Worm (Caenorhabditis elegans) whole organism, L2 larva: Measurements from ENCODE around the gene cutl-23.
A peak's percentile ranks its signal among the peaks of the same experiment; 100 is the strongest.

Experiments used
- C34F6.9 ChIP-seq: fragments of 150-350 bp; optimal IDR thresholded peaks from 2 replicates; lab custom pipeline; 2014; ENCODE audit warnings: missing biosample characterization, missing genetic modification characterization
- R02D3.7 ChIP-seq: fragments of 150-350 bp; optimal IDR thresholded peaks from 2 replicates; lab custom pipeline; 2014; ENCODE audit warnings: missing biosample characterization, missing genetic modification characterization
- Y55F3AM.14 ChIP-seq: fragments of 200-800 bp; sonication (Bioruptor generic); optimal IDR thresholded peaks from 2 replicates; lab custom pipeline; 2018; ENCODE audit warnings: mild to moderate bottlenecking, missing genetic modification characterization, missing compliant biosample characterization
- ZK546.5 ChIP-seq: sonication (generic microtip); optimal IDR thresholded peaks from 2 replicates; lab custom pipeline; 2017; ENCODE audit warnings: missing biosample characterization, missing genetic modification characterization
- alr-1 ChIP-seq: fragments of 150-350 bp; optimal IDR thresholded peaks from 2 replicates; lab custom pipeline; 2014; ENCODE audit warnings: missing biosample characterization, missing genetic modification characterization
- aly-2 ChIP-seq: fragments of 150-350 bp; optimal IDR thresholded peaks from 2 replicates; lab custom pipeline; 2014; ENCODE audit warnings: missing biosample characterization, missing genetic modification characterization
- ama-1 ChIP-seq: fragments of 150-350 bp; optimal IDR thresholded peaks from 2 replicates; lab custom pipeline; 2018; ENCODE audit warnings: inconsistent platforms
- blmp-1 ChIP-seq: sonication (generic microtip); optimal IDR thresholded peaks from 2 replicates; lab custom pipeline; 2017; ENCODE audit warnings: missing genetic modification characterization, mild to moderate bottlenecking, missing compliant biosample characterization, antibody characterized with exemption, moderate library complexity; ENCODE audit not compliant: insufficient read depth
- ceh-16 ChIP-seq: fragments of 150-350 bp; optimal IDR thresholded peaks from 2 replicates; lab custom pipeline; 2014; ENCODE audit warnings: missing biosample characterization, missing genetic modification characterization
- ceh-82 ChIP-seq: fragments of 150-350 bp; optimal IDR thresholded peaks from 2 replicates; lab custom pipeline; 2014; ENCODE audit warnings: missing biosample characterization, missing genetic modification characterization
- crh-2 ChIP-seq: sonication (generic microtip); optimal IDR thresholded peaks from 2 replicates; lab custom pipeline; 2017; ENCODE audit warnings: missing biosample characterization, missing genetic modification characterization
- dmd-4 ChIP-seq: sonication (generic microtip); optimal IDR thresholded peaks from 2 replicates; lab custom pipeline; 2017; ENCODE audit warnings: missing biosample characterization, missing genetic modification characterization
- egl-27 ChIP-seq: sonication (generic microtip); optimal IDR thresholded peaks from 3 replicates; lab custom pipeline; 2017; ENCODE audit warnings: missing biosample characterization, missing genetic modification reagents, missing genetic modification characterization
- fos-1 ChIP-seq: fragments of 150-350 bp; optimal IDR thresholded peaks from 2 replicates; lab custom pipeline; 2014; ENCODE audit warnings: missing biosample characterization, missing genetic modification characterization
- gmeb-1 ChIP-seq: fragments of 150-350 bp; optimal IDR thresholded peaks from 2 replicates; lab custom pipeline; 2014; ENCODE audit warnings: missing biosample characterization, missing genetic modification characterization
- lin-13 ChIP-seq: fragments of 150-350 bp; optimal IDR thresholded peaks from 2 replicates; lab custom pipeline; 2014; ENCODE audit warnings: missing biosample characterization, missing genetic modification reagents, missing genetic modification characterization
- lin-39 ChIP-seq: fragments of 150-350 bp; optimal IDR thresholded peaks from 2 replicates; lab custom pipeline; 2014; ENCODE audit warnings: missing biosample characterization, missing genetic modification reagents, missing genetic modification characterization
- lsy-2 ChIP-seq, 2 experiments: fragments of 150-350 bp in 1 of 2; sonication (generic microtip) in 1 of 2; optimal IDR thresholded peaks; 2 replicates each; lab custom pipeline; 2014 to 2017; ENCODE audit warnings: missing biosample characterization in 2 of 2, missing genetic modification characterization in 2 of 2
- mab-5 ChIP-seq: fragments of 150-350 bp; optimal IDR thresholded peaks from 2 replicates; lab custom pipeline; 2014; ENCODE audit warnings: missing biosample characterization, missing genetic modification characterization
- mbf-1 ChIP-seq: sonication (generic microtip); optimal IDR thresholded peaks from 2 replicates; lab custom pipeline; 2017; ENCODE audit warnings: missing biosample characterization, missing genetic modification characterization
- mdl-1 ChIP-seq, 2 experiments: fragments of 150-350 bp in 1 of 2; sonication (generic microtip) in 1 of 2; optimal IDR thresholded peaks; 2 replicates each; lab custom pipeline; 2017; ENCODE audit warnings: missing biosample characterization in 2 of 2, missing genetic modification characterization in 2 of 2
- nhr-11 ChIP-seq: fragments of 150-350 bp; optimal IDR thresholded peaks from 2 replicates; lab custom pipeline; 2014; ENCODE audit warnings: missing biosample characterization, missing genetic modification characterization
- nhr-21 ChIP-seq: fragments of 150-350 bp; optimal IDR thresholded peaks from 2 replicates; lab custom pipeline; 2014; ENCODE audit warnings: missing biosample characterization, missing genetic modification characterization
- nhr-23 ChIP-seq: fragments of 150-350 bp; optimal IDR thresholded peaks from 2 replicates; lab custom pipeline; 2014; ENCODE audit warnings: missing biosample characterization, missing genetic modification reagents, missing genetic modification characterization
- nhr-237 ChIP-seq: fragments of 150-350 bp; optimal IDR thresholded peaks from 2 replicates; lab custom pipeline; 2014; ENCODE audit warnings: missing biosample characterization, missing genetic modification characterization
- nhr-25 ChIP-seq: fragments of 150-350 bp; sonication (generic microtip); optimal IDR thresholded peaks from 3 replicates; lab custom pipeline; 2014; ENCODE audit warnings: missing biosample characterization, missing genetic modification characterization
- nhr-6 ChIP-seq: fragments of 150-350 bp; optimal IDR thresholded peaks from 2 replicates; lab custom pipeline; 2014; ENCODE audit warnings: missing biosample characterization, missing genetic modification characterization
- nhr-77 ChIP-seq: fragments of 150-350 bp; optimal IDR thresholded peaks from 2 replicates; lab custom pipeline; 2014; ENCODE audit warnings: missing biosample characterization, missing genetic modification characterization
- sem-4 ChIP-seq: fragments of 150-350 bp; optimal IDR thresholded peaks from 2 replicates; lab custom pipeline; 2014; ENCODE audit warnings: missing biosample characterization, missing genetic modification reagents, missing genetic modification characterization
- skn-1 ChIP-seq: sonication (generic microtip); optimal IDR thresholded peaks from 2 replicates; lab custom pipeline; 2017; ENCODE audit warnings: missing biosample characterization, missing genetic modification characterization
- sma-3 ChIP-seq: sonication (generic microtip); optimal IDR thresholded peaks from 2 replicates; lab custom pipeline; 2016; ENCODE audit warnings: missing genetic modification reagents, missing genetic modification characterization, missing compliant biosample characterization
- sma-9 ChIP-seq, 2 experiments: fragments of 150-350 bp in 1 of 2; sonication (generic microtip) in 1 of 2; optimal IDR thresholded peaks; 2 replicates each; lab custom pipeline; 2014 to 2016; ENCODE audit warnings: missing genetic modification characterization in 2 of 2, mild to moderate bottlenecking in 1 of 2, missing biosample characterization in 1 of 2, missing compliant biosample characterization in 1 of 2, missing genetic modification reagents in 1 of 2, moderate library complexity in 1 of 2
- snpc-4 ChIP-seq: fragments of 150-350 bp; optimal IDR thresholded peaks from 2 replicates; lab custom pipeline; 2014; ENCODE audit warnings: missing biosample characterization, missing genetic modification characterization
- unc-39 ChIP-seq: fragments of 150-350 bp; optimal IDR thresholded peaks from 2 replicates; lab custom pipeline; 2014; ENCODE audit warnings: missing biosample characterization, missing genetic modification characterization
- zag-1 ChIP-seq: fragments of 150-350 bp; optimal IDR thresholded peaks from 2 replicates; lab custom pipeline; 2014; ENCODE audit warnings: missing biosample characterization, missing genetic modification characterization
- ztf-11 ChIP-seq: sonication (generic microtip); optimal IDR thresholded peaks from 2 replicates; lab custom pipeline; 2017; ENCODE audit warnings: missing biosample characterization, missing genetic modification characterization
- ztf-4 ChIP-seq: fragments of 150-350 bp; optimal IDR thresholded peaks from 2 replicates; lab custom pipeline; 2014; ENCODE audit warnings: missing biosample characterization, missing genetic modification characterization

The cutl-23 gene

DNA sequence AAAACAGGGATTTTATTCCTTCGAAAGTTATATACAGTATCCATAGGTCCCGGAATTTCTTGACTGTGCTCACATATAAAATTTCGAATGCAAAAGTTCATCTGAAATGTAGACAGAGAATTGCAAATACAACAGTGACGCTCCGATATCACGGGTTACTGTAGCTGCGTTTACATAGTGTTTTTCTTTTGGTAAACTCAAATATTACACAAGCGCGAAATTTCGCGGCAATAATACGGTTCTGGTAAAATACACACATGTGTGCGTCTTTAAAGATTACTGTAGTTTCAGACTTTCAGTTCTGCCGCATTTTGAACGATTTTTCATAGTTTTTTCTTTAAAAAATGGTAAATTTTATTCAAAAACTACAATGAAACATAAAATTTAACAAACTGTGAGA lies 20.6 kb downstream of the cutl-23 start, which contains the start of gene rev-3:
Gene rev-3, minus strand, starts transcription at position 101 of the 400 bp plus-strand sequence.
- TF ChIP-seq R02D3.7 (tag; lab: Kevin White, UChicago) (no peak), crh-2 (tag; lab: Kevin White, UChicago) (no peak), mdl-1 (tag; optimal IDR thresholded peaks at IDR 0.05; lab: Kevin White, UChicago) (no peak), ama-1 (lab: Kevin White, UChicago) (no peak), alr-1 (tag; lab: Kevin White, UChicago) (no peak), ztf-11 (no peak), ZK546.5 (tag; lab: Kevin White, UChicago) (no peak), nhr-25 (no peak), lin-39 (tag; lab: Kevin White, UChicago) (no peak), nhr-6 (tag; lab: Kevin White, UChicago) (no peak)

DNA sequence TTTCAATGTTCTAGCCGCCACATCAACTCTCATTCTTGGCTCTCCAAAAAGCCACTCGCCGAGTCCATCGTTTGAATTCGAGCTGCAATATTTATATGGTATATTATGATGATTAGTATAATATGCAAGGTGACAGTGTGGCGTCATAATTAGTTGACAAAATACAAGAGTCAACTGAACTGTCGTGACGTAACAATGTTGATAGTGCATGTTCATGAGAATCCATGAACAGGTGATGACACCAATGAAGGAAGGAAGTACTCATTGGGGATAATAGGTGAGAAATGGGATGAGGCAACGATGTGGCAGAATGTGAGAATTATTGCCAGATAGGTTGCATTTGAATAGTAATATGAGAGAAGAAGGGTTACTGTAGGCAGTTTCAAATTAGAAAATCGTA lies 25.0 kb downstream of the cutl-23 start:
- TF ChIP-seq nhr-77 (tag; lab: Kevin White, UChicago) = no peak
- TF ChIP-seq alr-1 (tag; lab: Kevin White, UChicago) = no peak
- no peak for TF ChIP-seq lin-13 (GFP tag; lab: Kevin White, UChicago)
- TF ChIP-seq sma-3 (GFP tag; lab: Kevin White, UChicago) = no peak
- no peak for TF ChIP-seq ztf-4 (tag; lab: Kevin White, UChicago)
- no peak for TF ChIP-seq crh-2 (tag; lab: Kevin White, UChicago)
- TF ChIP-seq nhr-237 = no peak
- TF ChIP-seq snpc-4 (tag; lab: Kevin White, UChicago) = no peak
- no peak for TF ChIP-seq mab-5 (tag; lab: Kevin White, UChicago)
- TF ChIP-seq skn-1 (tag; lab: Kevin White, UChicago) = no peak
- TF ChIP-seq dmd-4 (tag; lab: Kevin White, UChicago) = no peak
- no peak for TF ChIP-seq lin-39 (tag; lab: Kevin White, UChicago)
- no peak for TF ChIP-seq Y55F3AM.14
- TF ChIP-seq ceh-16 = no peak
- no peak for TF ChIP-seq zag-1 (tag; lab: Kevin White, UChicago)
- TF ChIP-seq C34F6.9 (tag; lab: Kevin White, UChicago) = no peak
- no peak for TF ChIP-seq lsy-2 (tag; optimal IDR thresholded peaks at IDR 0.05; lab: Kevin White, UChicago)
- TF ChIP-seq nhr-21 (tag; lab: Kevin White, UChicago) = no peak
- no peak for TF ChIP-seq egl-27 (tag; lab: Kevin White, UChicago)
- TF ChIP-seq, all 48 proteins: peak for 0

DNA sequence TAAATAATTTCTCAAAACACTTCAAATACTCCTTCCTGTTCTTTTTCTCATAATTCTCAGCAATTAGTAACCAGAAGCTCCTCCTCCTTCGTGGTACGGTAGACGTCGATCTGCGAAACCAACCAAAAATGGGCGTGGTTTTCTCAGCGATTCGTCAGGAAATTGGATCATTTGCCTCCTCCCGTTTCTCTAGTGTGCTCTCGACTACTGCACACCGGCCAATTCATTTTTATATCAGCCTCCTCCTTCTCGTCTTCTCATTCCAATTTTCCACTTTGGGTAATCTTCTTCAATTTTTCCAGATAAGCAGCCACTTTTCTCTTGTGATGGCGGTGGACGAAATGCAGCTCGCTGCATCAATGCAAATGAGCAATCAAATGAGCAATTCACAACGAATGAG lies 28.8 kb downstream of the cutl-23 start, which contains the start of gene ceh-10:
Gene ceh-10, plus strand, starts transcription at position 301 of the 400 bp plus-strand sequence.
- TF ChIP-seq nhr-21 (tag; lab: Kevin White, UChicago) (no peak), blmp-1 (no peak), skn-1 (tag; lab: Kevin White, UChicago) (no peak), Y55F3AM.14 (no peak), nhr-6 (tag; lab: Kevin White, UChicago) (no peak), fos-1 (no peak), sem-4 (tag; lab: Kevin White, UChicago) (no peak), snpc-4 (tag; lab: Kevin White, UChicago) (no peak), nhr-23 (tag; lab: Kevin White, UChicago) (no peak), nhr-11 (tag; lab: Kevin White, UChicago) (no peak), R02D3.7 (tag; lab: Kevin White, UChicago) (no peak), gmeb-1 (no peak), aly-2 (tag; lab: Kevin White, UChicago) (no peak), sma-3 (GFP tag; lab: Kevin White, UChicago) (no peak)

DNA sequence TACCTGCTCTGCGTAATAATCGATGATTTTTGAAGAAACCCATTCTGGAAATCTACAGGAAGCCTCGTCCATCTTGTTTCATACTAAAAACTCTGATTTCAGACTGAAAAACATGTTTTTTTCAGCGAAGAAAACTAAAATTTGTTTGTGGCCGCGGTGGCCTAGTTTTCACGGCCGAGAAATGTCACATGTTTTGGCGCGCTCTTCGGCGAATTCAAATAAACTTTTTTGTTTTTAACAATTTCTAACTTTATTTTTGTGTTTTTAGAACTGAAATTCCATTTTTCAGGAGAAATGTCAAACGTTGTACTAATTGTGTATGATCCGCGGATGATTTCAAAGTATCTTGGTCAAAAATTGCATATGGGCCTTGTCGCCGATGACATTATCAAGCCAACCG lies 33.0 kb downstream of the cutl-23 start, which contains the start of the genes polq-1 and him-10:
Gene polq-1, minus strand, starts transcription at position 190 of the 400 bp plus-strand sequence.
Gene him-10, plus strand, starts transcription at position 290 of the 400 bp plus-strand sequence.
- TF ChIP-seq snpc-4 (tag; lab: Kevin White, UChicago) (no peak), ama-1 (lab: Kevin White, UChicago) (no peak), gmeb-1 (peak; percentile 47), nhr-21 (tag; lab: Kevin White, UChicago) (no peak), fos-1 (no peak), C34F6.9 (tag; lab: Kevin White, UChicago) (peak; percentile 44)

DNA sequence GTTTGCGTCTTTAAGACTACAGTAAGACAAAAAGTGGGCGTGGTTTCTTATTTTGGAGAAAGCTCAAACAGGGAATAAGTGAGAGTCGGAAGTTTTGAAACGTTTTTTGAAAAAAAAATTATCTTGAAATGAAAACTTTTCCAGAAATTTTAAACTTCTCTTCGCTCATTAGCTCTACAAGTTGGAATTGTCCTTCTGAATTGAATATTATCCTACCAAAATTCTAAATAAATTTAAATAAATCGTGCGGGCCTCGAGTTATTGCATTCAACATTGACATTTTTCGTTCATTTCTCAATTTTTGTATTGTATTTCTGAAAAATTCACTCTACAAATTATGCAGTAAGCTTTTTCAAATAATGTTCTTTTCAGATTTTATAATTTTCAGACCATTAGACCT lies 35.3 kb downstream of the cutl-23 start, which contains the start of gene R12B2.3:
Gene R12B2.3, plus strand, starts transcription at position 301 of the 400 bp plus-strand sequence.
- no peak for TF ChIP-seq ceh-82
- no peak for TF ChIP-seq crh-2 (tag; lab: Kevin White, UChicago)
- TF ChIP-seq mab-5 (tag; lab: Kevin White, UChicago) = no peak
- no peak for TF ChIP-seq sma-9 (GFP tag; optimal IDR thresholded peaks at IDR 0.05; lab: Kevin White, UChicago)
- no peak for TF ChIP-seq sma-9 (tag; optimal IDR thresholded peaks at IDR 0.05; lab: Kevin White, UChicago)
- no peak for TF ChIP-seq alr-1 (tag; lab: Kevin White, UChicago)
- TF ChIP-seq ama-1 (lab: Kevin White, UChicago) = no peak
- TF ChIP-seq lin-13 (GFP tag; lab: Kevin White, UChicago) = no peak
- TF ChIP-seq nhr-25 = no peak
- TF ChIP-seq unc-39 (tag; lab: Kevin White, UChicago) = no peak
- TF ChIP-seq mbf-1 (tag; lab: Kevin White, UChicago) = no peak
- no peak for TF ChIP-seq ztf-4 (tag; lab: Kevin White, UChicago)
- no peak for TF ChIP-seq sem-4 (tag; lab: Kevin White, UChicago)
